Worm (Caenorhabditis elegans) whole organism, L2 larva: ENCODE measurements around the gene dpyd-1.

ENCODE experiments used
- C34F6.9 ChIP-seq: fragments of 150-350 bp; optimal IDR thresholded peaks from 2 replicates; lab custom pipeline; 2014; ENCODE audit warnings: missing biosample characterization, missing genetic modification characterization
- F13H6.1 ChIP-seq: sonication (generic microtip); optimal IDR thresholded peaks from 2 replicates; lab custom pipeline; 2016; ENCODE audit warnings: missing genetic modification characterization, missing compliant biosample characterization
- Y55F3AM.14 ChIP-seq: fragments of 200-800 bp; sonication (Bioruptor generic); optimal IDR thresholded peaks from 2 replicates; lab custom pipeline; 2018; ENCODE audit warnings: mild to moderate bottlenecking, missing genetic modification characterization, missing compliant biosample characterization
- ZK546.5 ChIP-seq: sonication (generic microtip); optimal IDR thresholded peaks from 2 replicates; lab custom pipeline; 2017; ENCODE audit warnings: missing biosample characterization, missing genetic modification characterization
- alr-1 ChIP-seq: fragments of 150-350 bp; optimal IDR thresholded peaks from 2 replicates; lab custom pipeline; 2014; ENCODE audit warnings: missing biosample characterization, missing genetic modification characterization
- aly-2 ChIP-seq: fragments of 150-350 bp; optimal IDR thresholded peaks from 2 replicates; lab custom pipeline; 2014; ENCODE audit warnings: missing biosample characterization, missing genetic modification characterization
- blmp-1 ChIP-seq: sonication (generic microtip); optimal IDR thresholded peaks from 2 replicates; lab custom pipeline; 2017; ENCODE audit warnings: missing genetic modification characterization, mild to moderate bottlenecking, missing compliant biosample characterization, antibody characterized with exemption, moderate library complexity; ENCODE audit not compliant: insufficient read depth
- ceh-16 ChIP-seq: fragments of 150-350 bp; optimal IDR thresholded peaks from 2 replicates; lab custom pipeline; 2014; ENCODE audit warnings: missing biosample characterization, missing genetic modification characterization
- crh-2 ChIP-seq: sonication (generic microtip); optimal IDR thresholded peaks from 2 replicates; lab custom pipeline; 2017; ENCODE audit warnings: missing biosample characterization, missing genetic modification characterization
- dmd-4 ChIP-seq: sonication (generic microtip); optimal IDR thresholded peaks from 2 replicates; lab custom pipeline; 2017; ENCODE audit warnings: missing biosample characterization, missing genetic modification characterization
- elt-1 ChIP-seq: fragments of 150-350 bp; optimal IDR thresholded peaks from 2 replicates; lab custom pipeline; 2014; ENCODE audit warnings: missing biosample characterization, missing genetic modification characterization
- elt-3 ChIP-seq: sonication (generic microtip); optimal IDR thresholded peaks from 2 replicates; lab custom pipeline; 2017; ENCODE audit warnings: missing biosample characterization, missing genetic modification characterization
- fos-1 ChIP-seq: fragments of 150-350 bp; optimal IDR thresholded peaks from 2 replicates; lab custom pipeline; 2014; ENCODE audit warnings: missing biosample characterization, missing genetic modification characterization
- gmeb-1 ChIP-seq: fragments of 150-350 bp; optimal IDR thresholded peaks from 2 replicates; lab custom pipeline; 2014; ENCODE audit warnings: missing biosample characterization, missing genetic modification characterization
- lin-11 ChIP-seq: fragments of 150-350 bp; sonication (generic microtip); optimal IDR thresholded peaks from 2 replicates; lab custom pipeline; 2014; ENCODE audit warnings: missing biosample characterization, missing genetic modification characterization, inconsistent platforms, mixed read lengths
- lin-13 ChIP-seq: fragments of 150-350 bp; optimal IDR thresholded peaks from 2 replicates; lab custom pipeline; 2014; ENCODE audit warnings: missing biosample characterization, missing genetic modification reagents, missing genetic modification characterization
- lsy-2 ChIP-seq, 2 experiments: fragments of 150-350 bp in 1 of 2; sonication (generic microtip) in 1 of 2; optimal IDR thresholded peaks; 2 replicates each; lab custom pipeline; 2014 to 2017; ENCODE audit warnings: missing biosample characterization in 2 of 2, missing genetic modification characterization in 2 of 2
- mbf-1 ChIP-seq: sonication (generic microtip); optimal IDR thresholded peaks from 2 replicates; lab custom pipeline; 2017; ENCODE audit warnings: missing biosample characterization, missing genetic modification characterization
- nhr-10 ChIP-seq: sonication (generic microtip); optimal IDR thresholded peaks from 2 replicates; lab custom pipeline; 2017; ENCODE audit warnings: missing biosample characterization, missing genetic modification characterization
- nhr-11 ChIP-seq: fragments of 150-350 bp; optimal IDR thresholded peaks from 2 replicates; lab custom pipeline; 2014; ENCODE audit warnings: missing biosample characterization, missing genetic modification characterization
- nhr-12 ChIP-seq: fragments of 150-350 bp; optimal IDR thresholded peaks from 2 replicates; lab custom pipeline; 2014; ENCODE audit warnings: missing biosample characterization, missing genetic modification characterization
- nhr-129 ChIP-seq: fragments of 150-350 bp; optimal IDR thresholded peaks from 2 replicates; lab custom pipeline; 2014; ENCODE audit warnings: missing biosample characterization, missing genetic modification characterization
- nhr-23 ChIP-seq: fragments of 150-350 bp; optimal IDR thresholded peaks from 2 replicates; lab custom pipeline; 2014; ENCODE audit warnings: missing biosample characterization, missing genetic modification reagents, missing genetic modification characterization
- nhr-77 ChIP-seq: fragments of 150-350 bp; optimal IDR thresholded peaks from 2 replicates; lab custom pipeline; 2014; ENCODE audit warnings: missing biosample characterization, missing genetic modification characterization
- peb-1 ChIP-seq: fragments of 150-350 bp; optimal IDR thresholded peaks from 2 replicates; lab custom pipeline; 2014; ENCODE audit warnings: missing biosample characterization, missing genetic modification characterization
- sem-4 ChIP-seq: fragments of 150-350 bp; optimal IDR thresholded peaks from 2 replicates; lab custom pipeline; 2014; ENCODE audit warnings: missing biosample characterization, missing genetic modification reagents, missing genetic modification characterization
- skn-1 ChIP-seq: sonication (generic microtip); optimal IDR thresholded peaks from 2 replicates; lab custom pipeline; 2017; ENCODE audit warnings: missing biosample characterization, missing genetic modification characterization
- sma-3 ChIP-seq: sonication (generic microtip); optimal IDR thresholded peaks from 2 replicates; lab custom pipeline; 2016; ENCODE audit warnings: missing genetic modification reagents, missing genetic modification characterization, missing compliant biosample characterization
- sma-9 ChIP-seq, 2 experiments: fragments of 150-350 bp in 1 of 2; sonication (generic microtip) in 1 of 2; optimal IDR thresholded peaks; 2 replicates each; lab custom pipeline; 2014 to 2016; ENCODE audit warnings: missing genetic modification characterization in 2 of 2, mild to moderate bottlenecking in 1 of 2, missing biosample characterization in 1 of 2, missing compliant biosample characterization in 1 of 2, missing genetic modification reagents in 1 of 2, moderate library complexity in 1 of 2
- snpc-4 ChIP-seq: fragments of 150-350 bp; optimal IDR thresholded peaks from 2 replicates; lab custom pipeline; 2014; ENCODE audit warnings: missing biosample characterization, missing genetic modification characterization
- unc-39 ChIP-seq: fragments of 150-350 bp; optimal IDR thresholded peaks from 2 replicates; lab custom pipeline; 2014; ENCODE audit warnings: missing biosample characterization, missing genetic modification characterization
- unc-62 ChIP-seq: fragments of 150-350 bp; optimal IDR thresholded peaks from 2 replicates; lab custom pipeline; 2014; ENCODE audit warnings: missing biosample characterization, missing genetic modification reagents, missing genetic modification characterization
- ztf-1 ChIP-seq: fragments of 200-800 bp; sonication (Bioruptor generic); conservative IDR thresholded peaks from 2 replicates; pipeline ENCODE4 v1.3.6; 2022; ENCODE audit warnings: missing genetic modification characterization, missing compliant biosample characterization
- ztf-4 ChIP-seq: fragments of 150-350 bp; optimal IDR thresholded peaks from 2 replicates; lab custom pipeline; 2014; ENCODE audit warnings: missing biosample characterization, missing genetic modification characterization

dpyd-1 gene

ce11 chrX:5476357-5476756 lies 8.7 kb downstream of the dpyd-1 start:
- TF ChIP-seq C34F6.9, result no peak
- no peak for TF ChIP-seq ZK546.5 (tag; lab: Kevin White, UChicago)
- no peak for TF ChIP-seq peb-1 (tag; lab: Kevin White, UChicago)
- no peak for TF ChIP-seq nhr-77 (tag; lab: Kevin White, UChicago)
- TF ChIP-seq elt-3 (tag; lab: Kevin White, UChicago), result no peak
- no peak for TF ChIP-seq mbf-1 (tag; lab: Kevin White, UChicago)
- TF ChIP-seq Y55F3AM.14 (GFP tag; lab: Kevin White, UChicago), result no peak
- no peak for TF ChIP-seq alr-1
- TF ChIP-seq gmeb-1, result peak; percentile 22
- no peak for TF ChIP-seq unc-39
- TF ChIP-seq sma-9 (GFP tag; optimal IDR thresholded peaks at IDR 0.05; lab: Kevin White, UChicago), result no peak
- no peak for TF ChIP-seq sma-9 (tag; optimal IDR thresholded peaks at IDR 0.05; lab: Kevin White, UChicago)
- TF ChIP-seq nhr-10, result no peak
- TF ChIP-seq snpc-4 (tag; lab: Kevin White, UChicago), result no peak
- TF ChIP-seq ztf-4, result no peak
- TF ChIP-seq fos-1 (tag; lab: Kevin White, UChicago), result peak; percentile 74

- TF ChIP-seq nhr-129 (peak; percentile 12), aly-2 (tag; lab: Kevin White, UChicago) (no peak)
- TF ChIP-seq, all 48 proteins: peak for 1
These were observed 9.9 kb downstream of the dpyd-1 start for ce11 chrX:5477597-5477996.

ce11 chrX:5478875-5479274 lies 11.2 kb downstream of the dpyd-1 start:
- peak; percentile 69 for TF ChIP-seq ceh-16
- peak; percentile 4 for TF ChIP-seq sma-9 (GFP tag; optimal IDR thresholded peaks at IDR 0.05; lab: Kevin White, UChicago)
- no peak for TF ChIP-seq sma-9 (tag; optimal IDR thresholded peaks at IDR 0.05; lab: Kevin White, UChicago)
- peak; percentile 27 for TF ChIP-seq elt-1 (tag; lab: Kevin White, UChicago)
- TF ChIP-seq fos-1 (tag; lab: Kevin White, UChicago), result no peak

- peak; percentile 50 for TF ChIP-seq fos-1 (tag; lab: Kevin White, UChicago)
- TF ChIP-seq lin-13 (GFP tag; lab: Kevin White, UChicago), result no peak
- no peak for TF ChIP-seq lin-11 (tag; lab: Kevin White, UChicago)
- no peak for TF ChIP-seq elt-1 (tag; lab: Kevin White, UChicago)
- TF ChIP-seq unc-39, result no peak
- peak; percentile 4 for TF ChIP-seq gmeb-1
These were observed 11.7 kb downstream of the dpyd-1 start, which contains the start of gene dlg-1 for ce11 chrX:5479300-5479811. dlg-1 (plus strand) TSS chrX:5479700.

ce11 chrX:5479876-5480580 lies 12.4 kb downstream of the dpyd-1 start:
- TF ChIP-seq snpc-4 (tag; lab: Kevin White, UChicago), result no peak
- no peak for TF ChIP-seq blmp-1 (tag; lab: Kevin White, UChicago)
- no peak for TF ChIP-seq nhr-11 (tag; lab: Kevin White, UChicago)
- TF ChIP-seq skn-1 (tag; lab: Kevin White, UChicago), result no peak
- no peak for TF ChIP-seq elt-1 (tag; lab: Kevin White, UChicago)
- TF ChIP-seq C34F6.9, result peak; percentile 2
- peak; percentile 46 for TF ChIP-seq crh-2 (tag; lab: Kevin White, UChicago)
- no peak for TF ChIP-seq lsy-2 (tag; optimal IDR thresholded peaks at IDR 0.05; lab: Kevin White, UChicago)
- TF ChIP-seq Y55F3AM.14 (GFP tag; lab: Kevin White, UChicago), result no peak
- TF ChIP-seq sma-9 (GFP tag; optimal IDR thresholded peaks at IDR 0.05; lab: Kevin White, UChicago), result peak; percentile 24
- no peak for TF ChIP-seq sma-9 (tag; optimal IDR thresholded peaks at IDR 0.05; lab: Kevin White, UChicago)
- peak; percentile 35 for TF ChIP-seq peb-1 (tag; lab: Kevin White, UChicago)
- TF ChIP-seq sem-4 (tag; lab: Kevin White, UChicago), result no peak
- no peak for TF ChIP-seq elt-3 (tag; lab: Kevin White, UChicago)
- no peak for TF ChIP-seq nhr-23 (tag; lab: Kevin White, UChicago)
- no peak for TF ChIP-seq ztf-1 (GFP tag; lab: Robert Waterston, UW)
- TF ChIP-seq fos-1 (tag; lab: Kevin White, UChicago), result peak; percentile 74
- peak; percentile 44 for TF ChIP-seq nhr-129
- TF ChIP-seq dmd-4 (tag; lab: Kevin White, UChicago), result no peak
- peak; percentile 63 for TF ChIP-seq F13H6.1 (tag; lab: Kevin White, UChicago)
- peak; percentile 29 for TF ChIP-seq sma-3 (GFP tag; lab: Kevin White, UChicago)
- TF ChIP-seq alr-1, result no peak
- no peak for TF ChIP-seq nhr-12
- TF ChIP-seq unc-62 (GFP tag; lab: Kevin White, UChicago), result no peak
